Fruit fly (Drosophila melanogaster) whole organism, prepupa: ENCODE results near the gene Sprn.

Experiments
- CG6854 ChIP-seq: fragments of 200-800 bp; sonication (Bioruptor generic); optimal IDR thresholded peaks from 2 replicates; lab custom pipeline; 2017; ENCODE audit warnings: missing biosample characterization, mild to moderate bottlenecking, missing genetic modification characterization
- Eip78C ChIP-seq: fragments of 200-800 bp; sonication (Bioruptor generic); peaks from one replicate; lab custom pipeline; 2016; ENCODE audit warnings: missing biosample characterization, missing genetic modification characterization
- Eip93F ChIP-seq: fragments of 200-800 bp; sonication (Bioruptor generic); optimal IDR thresholded peaks from 2 replicates; lab custom pipeline; 2016; ENCODE audit warnings: missing biosample characterization, mild to moderate bottlenecking, missing genetic modification characterization
- Sox102F ChIP-seq: fragments of 200-800 bp; sonication (Bioruptor generic); optimal IDR thresholded peaks from 2 replicates; lab custom pipeline; 2016; ENCODE audit warnings: missing biosample characterization, mild to moderate bottlenecking, missing genetic modification characterization
- achi ChIP-seq: fragments of 200-800 bp; sonication (Bioruptor generic); optimal IDR thresholded peaks from 3 replicates; lab custom pipeline; 2016; ENCODE audit warnings: missing biosample characterization, missing genetic modification characterization
- cyc ChIP-seq: fragments of 200-800 bp; sonication (Bioruptor generic); optimal IDR thresholded peaks from 3 replicates; lab custom pipeline; 2016; ENCODE audit warnings: missing biosample characterization, missing genetic modification characterization
- dac ChIP-seq: fragments of 200-800 bp; sonication (Bioruptor generic); optimal IDR thresholded peaks from 2 replicates; lab custom pipeline; 2017; ENCODE audit warnings: missing biosample characterization, mild to moderate bottlenecking, missing genetic modification characterization
- esn ChIP-seq: fragments of 200-800 bp; sonication (Bioruptor generic); optimal IDR thresholded peaks from 2 replicates; lab custom pipeline; 2016; ENCODE audit warnings: missing biosample characterization, mild to moderate bottlenecking, missing genetic modification characterization, moderate library complexity
- fkh ChIP-seq: fragments of 200-800 bp; sonication (Bioruptor generic); optimal IDR thresholded peaks from 3 replicates; lab custom pipeline; 2017; ENCODE audit warnings: missing biosample characterization, mild to moderate bottlenecking, missing genetic modification characterization, moderate library complexity
- topi ChIP-seq: fragments of 200-800 bp; sonication (Bioruptor generic); optimal IDR thresholded peaks from 3 replicates; lab custom pipeline; 2016; ENCODE audit warnings: missing biosample characterization, missing genetic modification characterization

- TF ChIP-seq achi (no peak), Eip93F (no peak), CG6854 (GFP tag; lab: Kevin White, UChicago) (no peak), esn (GFP tag; lab: Kevin White, UChicago) (no peak), fkh (GFP tag; lab: Kevin White, UChicago) (no peak), Eip78C (GFP tag; lab: Kevin White, UChicago) (no peak), dac (GFP tag; lab: Kevin White, UChicago) (no peak), Sox102F (GFP tag; lab: Kevin White, UChicago) (no peak), cyc (GFP tag; lab: Kevin White, UChicago) (no peak), topi (GFP tag; lab: Kevin White, UChicago) (no peak)
Measured at dm6 chr3L:11876036-11876435, 2.9 kb upstream of the Sprn start.
